Worm (Caenorhabditis elegans): ENCODE measurements around the gene eif-3.B.
A peak's percentile ranks its signal among the peaks of the same experiment; 100 is the strongest.

eif-3.B gene

ce11 chrII:14825413-14825812, 30.2 kb downstream of the eif-3.B start:
- TF ChIP-seq ceh-28 (tag; optimal IDR thresholded peaks at IDR 0.05) (no peak), hmg-11 (tag; optimal IDR thresholded peaks at IDR 0.05) (no peak), elt-3 (tag; optimal IDR thresholded peaks at IDR 0.05) (no peak), ama-1 (optimal IDR thresholded peaks at IDR 0.05) (no peak), daf-12 (tag; optimal IDR thresholded peaks at IDR 0.05) (no peak), ZK546.5 (tag; optimal IDR thresholded peaks at IDR 0.05) (no peak), eor-1 (tag; optimal IDR thresholded peaks at IDR 0.05) (no peak), nfya-1 (tag; optimal IDR thresholded peaks at IDR 0.05; ENCODE audit: insufficient read depth) (peak; percentile 23), nhr-43 (tag; optimal IDR thresholded peaks at IDR 0.05; ENCODE audit: poor library complexity, severe bottlenecking) (peak; percentile 75)

ce11 chrII:14832055-14832454, 36.9 kb downstream of the eif-3.B start:
- TF ChIP-seq fkh-2 (tag; optimal IDR thresholded peaks at IDR 0.05), result no peak
- TF ChIP-seq lin-39 (tag; optimal IDR thresholded peaks at IDR 0.05), result no peak
- TF ChIP-seq fos-1 (tag; optimal IDR thresholded peaks at IDR 0.05), result no peak
- TF ChIP-seq nhr-25 (tag; optimal IDR thresholded peaks at IDR 0.05), result no peak
- TF ChIP-seq snpc-4 (tag; optimal IDR thresholded peaks at IDR 0.05), result no peak
- TF ChIP-seq ama-1 (optimal IDR thresholded peaks at IDR 0.05), result no peak
- no peak for TF ChIP-seq sea-2 (GFP tag; optimal IDR thresholded peaks at IDR 0.05)
- no peak for TF ChIP-seq R02D3.7 (tag; optimal IDR thresholded peaks at IDR 0.05)
- TF ChIP-seq nhr-67 (tag; optimal IDR thresholded peaks at IDR 0.05), result no peak
- no peak for TF ChIP-seq ceh-82 (tag; optimal IDR thresholded peaks at IDR 0.05)
- no peak for TF ChIP-seq ceh-9 (tag; optimal IDR thresholded peaks at IDR 0.05)
- no peak for TF ChIP-seq elt-3 (tag; optimal IDR thresholded peaks at IDR 0.05)

ce11 chrII:14838596-14839215, 43.5 kb downstream of the eif-3.B start:
- no peak for TF ChIP-seq nhr-12 (tag; optimal IDR thresholded peaks at IDR 0.05)
- TF ChIP-seq nhr-76 (tag; optimal IDR thresholded peaks at IDR 0.05), result peak; percentile 38
- no peak for TF ChIP-seq fos-1 (tag; optimal IDR thresholded peaks at IDR 0.05)
- peak; percentile 7 for TF ChIP-seq ceh-28 (tag; optimal IDR thresholded peaks at IDR 0.05)
- peak in 1 of 3 experiments; percentile 29 for TF ChIP-seq elt-3 (tag; optimal IDR thresholded peaks at IDR 0.05)
- peak; percentile 3 for TF ChIP-seq elt-2 (tag; optimal IDR thresholded peaks at IDR 0.05)
- no peak for TF ChIP-seq skn-1 (tag; optimal IDR thresholded peaks at IDR 0.05)
- no peak for TF ChIP-seq fkh-10 (GFP tag; optimal IDR thresholded peaks at IDR 0.05)
- no peak for TF ChIP-seq ceh-16 (tag; optimal IDR thresholded peaks at IDR 0.05)
- no peak for TF ChIP-seq ceh-82 (tag; optimal IDR thresholded peaks at IDR 0.05)
- TF ChIP-seq nhr-43 (tag; optimal IDR thresholded peaks at IDR 0.05; ENCODE audit: poor library complexity, severe bottlenecking), result peak; percentile 57
- TF ChIP-seq nhr-23 (tag; optimal IDR thresholded peaks at IDR 0.05), result peak; percentile 67

- TF ChIP-seq nhr-43 (tag; optimal IDR thresholded peaks at IDR 0.05; ENCODE audit: poor library complexity, severe bottlenecking), result peak; percentile 54
- TF ChIP-seq elt-1 (tag; optimal IDR thresholded peaks at IDR 0.05), result no peak
- TF ChIP-seq pha-4 (tag; optimal IDR thresholded peaks at IDR 0.05), result no peak
- TF ChIP-seq unc-62 (GFP tag; optimal IDR thresholded peaks at IDR 0.05), result no peak
- no peak for TF ChIP-seq tbx-2 (tag; optimal IDR thresholded peaks at IDR 0.05)
- TF ChIP-seq eor-1 (tag; optimal IDR thresholded peaks at IDR 0.05), result no peak
Observed at ce11 chrII:14841253-14841652, 46.0 kb downstream of the eif-3.B start.

- peak; percentile 18 for TF ChIP-seq nhr-23 (tag; optimal IDR thresholded peaks at IDR 0.05)
- TF ChIP-seq egl-27 (tag; optimal IDR thresholded peaks at IDR 0.05), result no peak
- no peak for TF ChIP-seq ceh-9 (tag; optimal IDR thresholded peaks at IDR 0.05)
- no peak for TF ChIP-seq snpc-4 (tag; optimal IDR thresholded peaks at IDR 0.05)
- no peak for TF ChIP-seq nhr-237 (tag; optimal IDR thresholded peaks at IDR 0.05)
- TF ChIP-seq pqm-1 (tag; optimal IDR thresholded peaks at IDR 0.05), result no peak
- no peak for TF ChIP-seq egl-5 (tag; optimal IDR thresholded peaks at IDR 0.05)
- no peak for TF ChIP-seq nhr-77 (tag; optimal IDR thresholded peaks at IDR 0.05)
Observed at ce11 chrII:14843016-14843415, 47.8 kb downstream of the eif-3.B start, which contains the start of gene cdh-7. Gene cdh-7 (plus strand): TSS chrII:14843229.
